Worm (Caenorhabditis elegans) whole organism, L2 larva: ENCODE measurements around the gene fbxa-19.

Experiments used
- C34F6.9 ChIP-seq: fragments of 150-350 bp; optimal IDR thresholded peaks from 2 replicates; lab custom pipeline; 2014; ENCODE audit warnings: missing biosample characterization, missing genetic modification characterization
- F13H6.1 ChIP-seq: sonication (generic microtip); optimal IDR thresholded peaks from 2 replicates; lab custom pipeline; 2016; ENCODE audit warnings: missing genetic modification characterization, missing compliant biosample characterization
- R02D3.7 ChIP-seq: fragments of 150-350 bp; optimal IDR thresholded peaks from 2 replicates; lab custom pipeline; 2014; ENCODE audit warnings: missing biosample characterization, missing genetic modification characterization
- Y55F3AM.14 ChIP-seq: fragments of 200-800 bp; sonication (Bioruptor generic); optimal IDR thresholded peaks from 2 replicates; lab custom pipeline; 2018; ENCODE audit warnings: mild to moderate bottlenecking, missing genetic modification characterization, missing compliant biosample characterization
- alr-1 ChIP-seq: fragments of 150-350 bp; optimal IDR thresholded peaks from 2 replicates; lab custom pipeline; 2014; ENCODE audit warnings: missing biosample characterization, missing genetic modification characterization
- aly-2 ChIP-seq: fragments of 150-350 bp; optimal IDR thresholded peaks from 2 replicates; lab custom pipeline; 2014; ENCODE audit warnings: missing biosample characterization, missing genetic modification characterization
- ama-1 ChIP-seq: fragments of 150-350 bp; optimal IDR thresholded peaks from 2 replicates; lab custom pipeline; 2018; ENCODE audit warnings: inconsistent platforms
- blmp-1 ChIP-seq: sonication (generic microtip); optimal IDR thresholded peaks from 2 replicates; lab custom pipeline; 2017; ENCODE audit warnings: missing genetic modification characterization, mild to moderate bottlenecking, missing compliant biosample characterization, antibody characterized with exemption, moderate library complexity; ENCODE audit not compliant: insufficient read depth
- ceh-16 ChIP-seq: fragments of 150-350 bp; optimal IDR thresholded peaks from 2 replicates; lab custom pipeline; 2014; ENCODE audit warnings: missing biosample characterization, missing genetic modification characterization
- ceh-82 ChIP-seq: fragments of 150-350 bp; optimal IDR thresholded peaks from 2 replicates; lab custom pipeline; 2014; ENCODE audit warnings: missing biosample characterization, missing genetic modification characterization
- crh-2 ChIP-seq: sonication (generic microtip); optimal IDR thresholded peaks from 2 replicates; lab custom pipeline; 2017; ENCODE audit warnings: missing biosample characterization, missing genetic modification characterization
- dmd-4 ChIP-seq: sonication (generic microtip); optimal IDR thresholded peaks from 2 replicates; lab custom pipeline; 2017; ENCODE audit warnings: missing biosample characterization, missing genetic modification characterization
- elt-1 ChIP-seq: fragments of 150-350 bp; optimal IDR thresholded peaks from 2 replicates; lab custom pipeline; 2014; ENCODE audit warnings: missing biosample characterization, missing genetic modification characterization
- elt-3 ChIP-seq: sonication (generic microtip); optimal IDR thresholded peaks from 2 replicates; lab custom pipeline; 2017; ENCODE audit warnings: missing biosample characterization, missing genetic modification characterization
- fos-1 ChIP-seq: fragments of 150-350 bp; optimal IDR thresholded peaks from 2 replicates; lab custom pipeline; 2014; ENCODE audit warnings: missing biosample characterization, missing genetic modification characterization
- lin-11 ChIP-seq: fragments of 150-350 bp; sonication (generic microtip); optimal IDR thresholded peaks from 2 replicates; lab custom pipeline; 2014; ENCODE audit warnings: missing biosample characterization, missing genetic modification characterization, inconsistent platforms, mixed read lengths
- mab-5 ChIP-seq: fragments of 150-350 bp; optimal IDR thresholded peaks from 2 replicates; lab custom pipeline; 2014; ENCODE audit warnings: missing biosample characterization, missing genetic modification characterization
- mbf-1 ChIP-seq: sonication (generic microtip); optimal IDR thresholded peaks from 2 replicates; lab custom pipeline; 2017; ENCODE audit warnings: missing biosample characterization, missing genetic modification characterization
- nhr-10 ChIP-seq: sonication (generic microtip); optimal IDR thresholded peaks from 2 replicates; lab custom pipeline; 2017; ENCODE audit warnings: missing biosample characterization, missing genetic modification characterization
- nhr-11 ChIP-seq: fragments of 150-350 bp; optimal IDR thresholded peaks from 2 replicates; lab custom pipeline; 2014; ENCODE audit warnings: missing biosample characterization, missing genetic modification characterization
- nhr-129 ChIP-seq: fragments of 150-350 bp; optimal IDR thresholded peaks from 2 replicates; lab custom pipeline; 2014; ENCODE audit warnings: missing biosample characterization, missing genetic modification characterization
- nhr-21 ChIP-seq: fragments of 150-350 bp; optimal IDR thresholded peaks from 2 replicates; lab custom pipeline; 2014; ENCODE audit warnings: missing biosample characterization, missing genetic modification characterization
- nhr-23 ChIP-seq: fragments of 150-350 bp; optimal IDR thresholded peaks from 2 replicates; lab custom pipeline; 2014; ENCODE audit warnings: missing biosample characterization, missing genetic modification reagents, missing genetic modification characterization
- nhr-77 ChIP-seq: fragments of 150-350 bp; optimal IDR thresholded peaks from 2 replicates; lab custom pipeline; 2014; ENCODE audit warnings: missing biosample characterization, missing genetic modification characterization
- sem-4 ChIP-seq: fragments of 150-350 bp; optimal IDR thresholded peaks from 2 replicates; lab custom pipeline; 2014; ENCODE audit warnings: missing biosample characterization, missing genetic modification reagents, missing genetic modification characterization
- sma-9 ChIP-seq, 2 experiments: fragments of 150-350 bp in 1 of 2; sonication (generic microtip) in 1 of 2; optimal IDR thresholded peaks; 2 replicates each; lab custom pipeline; 2014 to 2016; ENCODE audit warnings: missing genetic modification characterization in 2 of 2, mild to moderate bottlenecking in 1 of 2, missing biosample characterization in 1 of 2, missing compliant biosample characterization in 1 of 2, missing genetic modification reagents in 1 of 2, moderate library complexity in 1 of 2
- snpc-4 ChIP-seq: fragments of 150-350 bp; optimal IDR thresholded peaks from 2 replicates; lab custom pipeline; 2014; ENCODE audit warnings: missing biosample characterization, missing genetic modification characterization
- unc-39 ChIP-seq: fragments of 150-350 bp; optimal IDR thresholded peaks from 2 replicates; lab custom pipeline; 2014; ENCODE audit warnings: missing biosample characterization, missing genetic modification characterization
- unc-62 ChIP-seq: fragments of 150-350 bp; optimal IDR thresholded peaks from 2 replicates; lab custom pipeline; 2014; ENCODE audit warnings: missing biosample characterization, missing genetic modification reagents, missing genetic modification characterization
- zag-1 ChIP-seq: fragments of 150-350 bp; optimal IDR thresholded peaks from 2 replicates; lab custom pipeline; 2014; ENCODE audit warnings: missing biosample characterization, missing genetic modification characterization
- ztf-1 ChIP-seq: fragments of 200-800 bp; sonication (Bioruptor generic); conservative IDR thresholded peaks from 2 replicates; pipeline ENCODE4 v1.3.6; 2022; ENCODE audit warnings: missing genetic modification characterization, missing compliant biosample characterization
- ztf-11 ChIP-seq: sonication (generic microtip); optimal IDR thresholded peaks from 2 replicates; lab custom pipeline; 2017; ENCODE audit warnings: missing biosample characterization, missing genetic modification characterization

fbxa-19 gene

ce11 chrIII:1326490-1326889 is 11.3 kb downstream of the fbxa-19 start, which contains the start of gene Y82E9BL.18:
Gene Y82E9BL.18, plus strand, starts transcription at chrIII:1326790.
- TF ChIP-seq unc-39 (tag; lab: Kevin White, UChicago) (no peak), ztf-11 (no peak), Y55F3AM.14 (no peak), nhr-129 (tag; lab: Kevin White, UChicago) (no peak), zag-1 (tag; lab: Kevin White, UChicago) (no peak), aly-2 (no peak), nhr-10 (tag; lab: Kevin White, UChicago) (no peak), mbf-1 (tag; lab: Kevin White, UChicago) (no peak), F13H6.1 (no peak), nhr-21 (tag; lab: Kevin White, UChicago) (no peak), crh-2 (tag; lab: Kevin White, UChicago) (no peak)
- TF ChIP-seq, all 48 proteins: peak for 0

ce11 chrIII:1331894-1332293 is 16.7 kb downstream of the fbxa-19 start, which contains the start of gene Y82E9BL.19:
Gene Y82E9BL.19, plus strand, starts transcription at chrIII:1332016.
- TF ChIP-seq nhr-21 (tag; lab: Kevin White, UChicago) (no peak), mab-5 (tag; lab: Kevin White, UChicago) (no peak), alr-1 (tag; lab: Kevin White, UChicago) (no peak), fos-1 (peak; percentile 60), nhr-23 (tag; lab: Kevin White, UChicago) (no peak), nhr-10 (tag; lab: Kevin White, UChicago) (no peak), snpc-4 (tag; lab: Kevin White, UChicago) (no peak), elt-1 (no peak)

- TF ChIP-seq R02D3.7 (tag; lab: Kevin White, UChicago) (no peak), nhr-77 (tag; lab: Kevin White, UChicago) (no peak), lin-11 (tag; lab: Kevin White, UChicago) (no peak), sem-4 (tag; lab: Kevin White, UChicago) (no peak), nhr-23 (tag; lab: Kevin White, UChicago) (no peak), nhr-11 (tag; lab: Kevin White, UChicago) (no peak), dmd-4 (no peak), ama-1 (lab: Kevin White, UChicago) (no peak), aly-2 (no peak), elt-3 (tag; lab: Kevin White, UChicago) (no peak), ztf-1 (no peak), snpc-4 (tag; lab: Kevin White, UChicago) (no peak), ceh-16 (tag; lab: Kevin White, UChicago) (no peak), unc-39 (tag; lab: Kevin White, UChicago) (no peak), alr-1 (tag; lab: Kevin White, UChicago) (no peak), unc-62 (GFP tag; lab: Kevin White, UChicago) (no peak), blmp-1 (no peak), F13H6.1 (no peak), ztf-11 (no peak), mbf-1 (tag; lab: Kevin White, UChicago) (no peak)
- TF ChIP-seq, all 48 proteins: peak for 0
Measured at ce11 chrIII:1340240-1340639, 25.0 kb downstream of the fbxa-19 start, which contains the start of gene fbxa-5. Gene fbxa-5, minus strand, starts transcription at chrIII:1340340.

- TF ChIP-seq fos-1 (peak; percentile 48), ztf-11 (no peak)
Measured at ce11 chrIII:1342488-1342887, 27.3 kb downstream of the fbxa-19 start, which contains the start of gene fbxa-26. Gene fbxa-26, minus strand, starts transcription at chrIII:1342522.

ce11 chrIII:1342919-1343419 is 27.8 kb downstream of the fbxa-19 start, which contains the start of gene fbxa-27:
Gene fbxa-27, plus strand, starts transcription at chrIII:1342969.
- no peak for TF ChIP-seq alr-1 (tag; lab: Kevin White, UChicago)
- TF ChIP-seq ceh-16 (tag; lab: Kevin White, UChicago), result no peak
- no peak for TF ChIP-seq ceh-82
- no peak for TF ChIP-seq C34F6.9

ce11 chrIII:1345694-1346093 is 30.5 kb downstream of the fbxa-19 start, which contains the start of gene Y82E9BL.6:
Gene Y82E9BL.6, minus strand, starts transcription at chrIII:1345794.
- TF ChIP-seq ztf-11, result no peak
- TF ChIP-seq sma-9 (GFP tag; optimal IDR thresholded peaks at IDR 0.05; lab: Kevin White, UChicago), result no peak
- TF ChIP-seq sma-9 (tag; optimal IDR thresholded peaks at IDR 0.05; lab: Kevin White, UChicago), result no peak
- no peak for TF ChIP-seq alr-1 (tag; lab: Kevin White, UChicago)
